Worm (Caenorhabditis elegans) whole organism, L4 larva: ENCODE data around the gene mec-18.

Source experiments
- ceh-28 ChIP-seq: fragments of 150-350 bp; optimal IDR thresholded peaks from 2 replicates; lab custom pipeline; 2014; ENCODE audit warnings: missing biosample characterization, missing genetic modification reagents, missing genetic modification characterization
- duxl-1 ChIP-seq: sonication (generic microtip); optimal IDR thresholded peaks from 2 replicates; lab custom pipeline; 2016; ENCODE audit warnings: mild to moderate bottlenecking, missing genetic modification characterization, moderate library complexity, missing compliant biosample characterization; ENCODE audit not compliant: poor library complexity
- fos-1 ChIP-seq: fragments of 150-350 bp; optimal IDR thresholded peaks from 2 replicates; lab custom pipeline; 2014; ENCODE audit warnings: missing biosample characterization, missing genetic modification characterization
- lsy-2 ChIP-seq, 2 experiments: fragments of 150-350 bp in 1 of 2; sonication (generic microtip) in 1 of 2; optimal IDR thresholded peaks; 2 replicates each; lab custom pipeline; 2014 to 2017; ENCODE audit warnings: missing biosample characterization in 2 of 2, missing genetic modification characterization in 2 of 2
- nhr-111 ChIP-seq: fragments of 200-800 bp; sonication (Bioruptor generic); optimal IDR thresholded peaks from 2 replicates; lab custom pipeline; 2018; ENCODE audit warnings: mild to moderate bottlenecking, missing genetic modification characterization, missing compliant biosample characterization

DNA sequence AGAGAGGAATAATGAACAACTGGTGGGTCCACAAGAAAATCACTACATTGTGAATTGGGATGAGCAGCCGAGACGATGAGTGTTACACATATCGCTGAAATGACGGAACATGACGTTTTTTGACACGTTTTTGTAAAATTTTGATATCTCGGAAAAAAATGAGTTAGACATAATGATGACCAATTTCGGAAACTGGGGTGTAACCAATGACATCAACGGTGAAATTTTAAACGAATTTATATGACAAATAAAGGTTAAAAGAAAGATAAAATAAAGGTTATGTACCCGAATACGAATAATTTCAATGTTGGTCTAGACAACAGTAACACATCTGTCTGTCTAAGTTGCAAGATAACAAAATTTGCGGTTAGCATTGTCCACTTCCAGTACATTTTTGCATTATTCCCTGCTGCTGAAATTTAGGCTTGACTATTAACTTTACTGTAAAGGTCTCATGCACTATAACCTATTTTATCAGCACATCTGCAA is 5.3 kb upstream of the mec-18 start, which contains the start of the genes twk-28 and ets-9:
- TF ChIP-seq fos-1 (tag; lab: Kevin White, UChicago), result no peak
- no peak for TF ChIP-seq lsy-2 (tag; optimal IDR thresholded peaks at IDR 0.05; lab: Kevin White, UChicago)
- no peak for TF ChIP-seq nhr-111
- TF ChIP-seq ceh-28 (tag; lab: Kevin White, UChicago), result no peak
- no peak for TF ChIP-seq duxl-1 (tag; lab: Kevin White, UChicago)
